Fruit fly (Drosophila melanogaster): ENCODE measurements around the gene RpS4.

The RpS4 gene

DNA sequence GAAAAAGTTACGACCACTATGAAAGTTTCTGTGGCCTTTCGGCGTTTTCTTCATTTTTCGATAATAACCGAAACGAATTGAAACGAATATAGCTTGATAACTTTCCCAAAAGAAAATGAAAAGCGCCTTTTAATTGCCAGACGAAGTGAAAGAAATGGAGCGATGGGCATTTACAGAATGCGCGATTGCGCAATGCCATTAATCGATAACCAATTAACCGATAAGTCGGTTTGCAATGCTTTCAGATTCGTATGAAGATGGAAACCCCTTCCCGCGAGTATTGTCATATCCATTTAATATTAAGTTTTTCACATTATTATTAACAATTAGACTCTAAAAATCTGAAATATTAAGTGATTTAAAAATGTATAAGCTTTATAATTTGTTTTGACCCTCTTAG, 14.2 kb upstream of the RpS4 start (continued):
- TF ChIP-seq HLH4C (GFP tag; IDR thresholded peaks at IDR 0.05; ENCODE audit: partially characterized antibody): 0 out of 3 replicates have a peak, but pooled peaks have one; percentile 10
- TF ChIP-seq CG2712 (tag; optimal IDR thresholded peaks at IDR 0.05): no peak
- TF ChIP-seq CG2116 (GFP tag; optimal IDR thresholded peaks at IDR 0.05): peak; percentile 68
- peak; percentile 28 for TF ChIP-seq BEAF-32 (GFP tag; optimal IDR thresholded peaks at IDR 0.05)

DNA sequence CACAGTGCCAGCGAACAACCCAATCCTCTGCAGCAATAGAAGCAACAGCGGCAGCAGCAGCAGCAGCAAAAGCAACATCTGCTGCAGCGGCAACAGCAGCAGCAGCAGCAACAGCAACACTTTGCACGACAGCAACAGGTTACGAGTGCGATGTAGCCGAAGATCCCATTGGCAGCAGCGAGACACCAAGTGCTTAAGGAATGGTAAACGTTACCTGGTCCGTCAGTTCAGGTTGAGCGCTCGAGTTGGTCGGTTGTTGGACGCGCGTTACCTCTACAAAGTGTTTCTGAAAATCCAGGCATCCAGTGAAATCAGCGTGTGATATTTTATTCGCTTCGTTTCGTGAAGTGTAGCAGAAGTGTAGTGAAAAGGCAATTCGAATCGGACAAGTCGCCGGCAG, 12.8 kb upstream of the RpS4 start, which contains the start of gene CG17672:
TSS of gene CG17672 (plus strand) at position 223 of the 400 bp plus-strand sequence.
- TF ChIP-seq Dip2 (GFP tag; IDR thresholded peaks at IDR 0.05): no peak
- no peak for TF ChIP-seq row (GFP tag; IDR thresholded peaks at IDR 0.05)
- TF ChIP-seq CG10979 (tag; optimal IDR thresholded peaks at IDR 0.05): no peak
- TF ChIP-seq Tbp (GFP tag; optimal IDR thresholded peaks at IDR 0.05): no peak
- no peak for TF ChIP-seq Kr (GFP tag; optimal IDR thresholded peaks at IDR 0.05)
- TF ChIP-seq CG7556 (GFP tag; optimal IDR thresholded peaks at IDR 0.05): no peak
- no peak for TF ChIP-seq CG7357 (GFP tag; IDR thresholded peaks at IDR 0.05)
- TF ChIP-seq stwl (tag; optimal IDR thresholded peaks at IDR 0.05): no peak
- TF ChIP-seq CG2116 (GFP tag; optimal IDR thresholded peaks at IDR 0.05): no peak
- TF ChIP-seq Awh (GFP tag; IDR thresholded peaks at IDR 0.05): no peak
- no peak for TF ChIP-seq dati (GFP tag; IDR thresholded peaks at IDR 0.05)
- no peak for TF ChIP-seq MTF-1 (GFP tag; optimal IDR thresholded peaks at IDR 0.05; ENCODE audit: borderline replicate concordance)
- no peak for TF ChIP-seq CG13624 (GFP tag; optimal IDR thresholded peaks at IDR 0.05)
- no peak for TF ChIP-seq Hmr (GFP tag; optimal IDR thresholded peaks at IDR 0.05)
- no peak for TF ChIP-seq Hmx (GFP tag; optimal IDR thresholded peaks at IDR 0.05)
- TF ChIP-seq Chrac-16 (GFP tag; optimal IDR thresholded peaks at IDR 0.05): no peak
- no peak for TF ChIP-seq lilli (GFP tag; optimal IDR thresholded peaks at IDR 0.05)
- TF ChIP-seq fd64A (GFP tag; optimal IDR thresholded peaks at IDR 0.05): no peak
- no peak for TF ChIP-seq CG12391 (tag; optimal IDR thresholded peaks at IDR 0.05)
- TF ChIP-seq kni (GFP tag; optimal IDR thresholded peaks at IDR 0.05): peak; percentile 14
- TF ChIP-seq ara (GFP tag; IDR thresholded peaks at IDR 0.05): 0 out of 2 replicates have a peak, but pooled peaks have one; percentile 41
- no peak for TF ChIP-seq CG8281 (tag; optimal IDR thresholded peaks at IDR 0.05)
- TF ChIP-seq CG12104 (GFP tag; optimal IDR thresholded peaks at IDR 0.05): no peak
- no peak for TF ChIP-seq az2 (GFP tag; optimal IDR thresholded peaks at IDR 0.05)
- TF ChIP-seq Rx (GFP tag; IDR thresholded peaks at IDR 0.05): no peak
- no peak for TF ChIP-seq CG10462 (GFP tag; optimal IDR thresholded peaks at IDR 0.05)
- no peak for TF ChIP-seq H2.0 (GFP tag; IDR thresholded peaks at IDR 0.05)
- TF ChIP-seq Nf-YC (tag; optimal IDR thresholded peaks at IDR 0.05): peak; percentile 45
- TF ChIP-seq crp (GFP tag; optimal IDR thresholded peaks at IDR 0.05): no peak
- TF ChIP-seq CG11504 (tag; optimal IDR thresholded peaks at IDR 0.05): peak; percentile 69
- TF ChIP-seq CG17612 (GFP tag; IDR thresholded peaks at IDR 0.05): no peak
- no peak for TF ChIP-seq CG4617 (GFP tag; optimal IDR thresholded peaks at IDR 0.05; ENCODE audit: borderline replicate concordance)
- TF ChIP-seq dm (GFP tag; optimal IDR thresholded peaks at IDR 0.05): no peak
- no peak for TF ChIP-seq wdn (GFP tag; IDR thresholded peaks at IDR 0.05)
- TF ChIP-seq CHES-1-like (GFP tag; optimal IDR thresholded peaks at IDR 0.05): no peak
- TF ChIP-seq zf30C (GFP tag; optimal IDR thresholded peaks at IDR 0.05): no peak
- TF ChIP-seq CkIIα-i1 (GFP tag; IDR thresholded peaks at IDR 0.05): no peak
- TF ChIP-seq Oaz (GFP tag; IDR thresholded peaks at IDR 0.05): no peak
- peak; percentile 86; the same call in 3 of the 4 replicates for TF ChIP-seq chinmo (GFP tag; IDR thresholded peaks at IDR 0.05; ENCODE audit: partially characterized antibody)
- no peak for TF ChIP-seq CG14014 (GFP tag; IDR thresholded peaks at IDR 0.05)
- TF ChIP-seq CG32767 (GFP tag; IDR thresholded peaks at IDR 0.05): no peak
- no peak for TF ChIP-seq Usf (GFP tag; optimal IDR thresholded peaks at IDR 0.05)
- no peak for TF ChIP-seq CG14441 (GFP tag; IDR thresholded peaks at IDR 0.05)
- TF ChIP-seq CG11560 (tag; IDR thresholded peaks at IDR 0.05): no peak
- TF ChIP-seq CG31365 (tag; optimal IDR thresholded peaks at IDR 0.05): no peak
- no peak for TF ChIP-seq CG10267 (tag; optimal IDR thresholded peaks at IDR 0.05)
- TF ChIP-seq tx (GFP tag; optimal IDR thresholded peaks at IDR 0.05): no peak
